Worm (Caenorhabditis elegans): ENCODE results near the gene com-1.

com-1 gene

ce11 chrIII:10904320-10904961 lies 8.3 kb downstream of the com-1 start:
- no peak for TF ChIP-seq lir-3 (tag; optimal IDR thresholded peaks at IDR 0.05; ENCODE audit: poor library complexity)
- peak in 1 of 2 experiments; percentile 39 for TF ChIP-seq lsy-2 (tag; optimal IDR thresholded peaks at IDR 0.05)
- TF ChIP-seq efl-1 (optimal IDR thresholded peaks at IDR 0.05): no peak
- peak; percentile 10 to 94 for TF ChIP-seq efl-1 (GFP tag; optimal IDR thresholded peaks at IDR 0.05 in 1 of 2)
- TF ChIP-seq mab-9 (GFP tag; IDR thresholded peaks at IDR 0.05): no peak
- peak in 2 of 3 experiments; percentile 1 to 54 for TF ChIP-seq dpl-1 (GFP tag; optimal IDR thresholded peaks at IDR 0.05)

- no peak for TF ChIP-seq pag-3 (tag; optimal IDR thresholded peaks at IDR 0.05; ENCODE audit: borderline replicate concordance, insufficient read depth)
- TF ChIP-seq tbx-2 (tag; optimal IDR thresholded peaks at IDR 0.05): peak; percentile 34
- TF ChIP-seq unc-98 (GFP tag; IDR thresholded peaks at IDR 0.05): no peak
- no peak for TF ChIP-seq fkh-10 (GFP tag; optimal IDR thresholded peaks at IDR 0.05)
- TF ChIP-seq jun-1 (tag; optimal IDR thresholded peaks at IDR 0.05): no peak
- peak; percentile 47 for TF ChIP-seq dsc-1 (tag; optimal IDR thresholded peaks at IDR 0.05)
- TF ChIP-seq snpc-4 (tag; optimal IDR thresholded peaks at IDR 0.05): no peak
- TF ChIP-seq nhr-20 (tag; optimal IDR thresholded peaks at IDR 0.05): peak; percentile 6
- peak; percentile 51 for TF ChIP-seq egl-13 (tag; optimal IDR thresholded peaks at IDR 0.05)
- TF ChIP-seq mab-9 (GFP tag; IDR thresholded peaks at IDR 0.05): no peak
- TF ChIP-seq mef-2 (tag; optimal IDR thresholded peaks at IDR 0.05): no peak
- peak; percentile 73 to 79 for TF ChIP-seq lin-35 (GFP tag; optimal IDR thresholded peaks at IDR 0.05)
- peak in 1 of 2 experiments; percentile 28 for TF ChIP-seq ztf-11 (tag; optimal IDR thresholded peaks at IDR 0.05)
- TF ChIP-seq mep-1 (tag; optimal IDR thresholded peaks at IDR 0.05): no peak
- TF ChIP-seq lin-14 (GFP tag; optimal IDR thresholded peaks at IDR 0.05): peak; percentile 87
- no peak for TF ChIP-seq ces-1 (GFP tag; optimal IDR thresholded peaks at IDR 0.05)
- no peak for TF ChIP-seq fos-1 (tag; optimal IDR thresholded peaks at IDR 0.05)
- TF ChIP-seq fkh-8 (tag; optimal IDR thresholded peaks at IDR 0.05): no peak
- no peak for TF ChIP-seq irx-1 (tag; optimal IDR thresholded peaks at IDR 0.05)
- TF ChIP-seq skn-1 (tag; optimal IDR thresholded peaks at IDR 0.05): no peak
- peak; percentile 57 to 73 for TF ChIP-seq efl-1 (optimal IDR thresholded peaks at IDR 0.05)
- peak; percentile 88 to 97 for TF ChIP-seq efl-1 (GFP tag; optimal IDR thresholded peaks at IDR 0.05 in 1 of 2)
- no peak for TF ChIP-seq sup-37 (GFP tag; optimal IDR thresholded peaks at IDR 0.05)
- TF ChIP-seq ceh-8 (GFP tag; optimal IDR thresholded peaks at IDR 0.05): peak; percentile 52
- peak; percentile 41 for TF ChIP-seq snu-23 (GFP tag; optimal IDR thresholded peaks at IDR 0.05)
- peak; percentile 12 for TF ChIP-seq aha-1 (tag; optimal IDR thresholded peaks at IDR 0.05)
- peak; percentile 5 to 39 for TF ChIP-seq lsy-2 (tag; optimal IDR thresholded peaks at IDR 0.05)
- peak; percentile 22 for TF ChIP-seq xbp-1 (tag; optimal IDR thresholded peaks at IDR 0.05)
- TF ChIP-seq ceh-82 (tag; optimal IDR thresholded peaks at IDR 0.05): peak; percentile 89 to 95 (median 94)
- TF ChIP-seq hlh-17 (GFP tag; optimal IDR thresholded peaks at IDR 0.05; ENCODE audit: borderline replicate concordance): no peak
- TF ChIP-seq egl-27 (tag; optimal IDR thresholded peaks at IDR 0.05): no peak
- TF ChIP-seq ceh-63 (GFP tag; optimal IDR thresholded peaks at IDR 0.05): no peak
- TF ChIP-seq nhr-71 (tag; optimal IDR thresholded peaks at IDR 0.05): peak; percentile 63
- no peak for TF ChIP-seq F16B12.6 (tag; optimal IDR thresholded peaks at IDR 0.05)
- TF ChIP-seq vab-15 (tag; optimal IDR thresholded peaks at IDR 0.05): no peak
- TF ChIP-seq nhr-47 (tag; optimal IDR thresholded peaks at IDR 0.05): peak; percentile 55
- TF ChIP-seq unc-86 (tag; optimal IDR thresholded peaks at IDR 0.05): peak; percentile 51
- peak; percentile 37 for TF ChIP-seq swsn-7 (tag; optimal IDR thresholded peaks at IDR 0.05)
- TF ChIP-seq lin-15B (tag; optimal IDR thresholded peaks at IDR 0.05): no peak
- TF ChIP-seq lin-13 (GFP tag; optimal IDR thresholded peaks at IDR 0.05): peak; percentile 5
- TF ChIP-seq elt-2 (tag; optimal IDR thresholded peaks at IDR 0.05): no peak
- peak in 2 of 3 experiments; percentile 68 to 78 for TF ChIP-seq dpl-1 (GFP tag; optimal IDR thresholded peaks at IDR 0.05)
Observed at ce11 chrIII:10905112-10905511, 8.9 kb downstream of the com-1 start.
